Fruit fly (Drosophila melanogaster): ENCODE results near the gene CG32812.

The CG32812 gene

DNA sequence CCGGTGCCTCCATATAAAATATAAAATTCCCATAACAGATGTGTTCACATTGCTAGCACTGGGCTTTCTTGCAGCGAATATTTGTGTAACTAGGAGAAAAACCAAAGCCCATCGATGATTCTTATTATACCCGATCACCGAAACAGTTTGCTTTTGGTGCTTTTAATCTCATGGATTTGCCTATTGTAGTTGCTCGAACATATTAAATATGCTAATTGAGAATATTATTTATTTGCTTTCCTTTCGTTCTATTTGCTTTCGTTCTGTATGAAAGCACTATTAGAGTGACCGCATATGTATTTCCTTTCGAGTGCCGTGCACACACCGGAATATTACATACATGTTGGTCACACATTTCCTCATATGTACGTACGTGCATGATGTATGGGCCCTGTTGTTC is 16.4 kb upstream of the CG32812 start (continued):
- TF ChIP-seq CG4318 (GFP tag; optimal IDR thresholded peaks at IDR 0.05) (no peak), Gug (GFP tag; IDR thresholded peaks at IDR 0.05) (no peak), fd59A (GFP tag; optimal IDR thresholded peaks at IDR 0.05) (no peak), CG6792 (GFP tag; optimal IDR thresholded peaks at IDR 0.05) (no peak), Lpt (GFP tag; optimal IDR thresholded peaks at IDR 0.05) (no peak), Met (GFP tag; optimal IDR thresholded peaks at IDR 0.05) (peak; percentile 70), CG31627 (GFP tag; optimal IDR thresholded peaks at IDR 0.05) (peak; percentile 45), Eip93F (GFP tag; optimal IDR thresholded peaks at IDR 0.05) (no peak), Hr4 (GFP tag; optimal IDR thresholded peaks at IDR 0.05) (no peak), net (GFP tag; optimal IDR thresholded peaks at IDR 0.05) (no peak), CG8119 (GFP tag; IDR thresholded peaks at IDR 0.05) (no peak), OdsH (GFP tag; optimal IDR thresholded peaks at IDR 0.05) (no peak), Hr39 (GFP tag; optimal IDR thresholded peaks at IDR 0.05) (peak; percentile 29), CG11902 (GFP tag; optimal IDR thresholded peaks at IDR 0.05) (no peak), CG15336 (GFP tag; IDR thresholded peaks at IDR 0.05) (peak; percentile 41; the same call in 1 of the 2 replicates), CG8632 (GFP tag; optimal IDR thresholded peaks at IDR 0.05) (no peak), dsx (GFP tag; optimal IDR thresholded peaks at IDR 0.05; ENCODE audit: poor library complexity, severe bottlenecking) (no peak), Eip75B (GFP tag; optimal IDR thresholded peaks at IDR 0.05) (peak; percentile 11), spab (GFP tag; optimal IDR thresholded peaks at IDR 0.05) (no peak), topi (GFP tag; optimal IDR thresholded peaks at IDR 0.05) (peak; percentile 67), fkh (GFP tag; optimal IDR thresholded peaks at IDR 0.05) (peak; percentile 24), vri (GFP tag; optimal IDR thresholded peaks at IDR 0.05) (no peak), CG7368 (GFP tag; optimal IDR thresholded peaks at IDR 0.05) (no peak), lz (GFP tag; optimal IDR thresholded peaks at IDR 0.05) (peak; percentile 56), CG10669 (GFP tag; optimal IDR thresholded peaks at IDR 0.05) (peak; percentile 16), CG6163 (GFP tag; IDR thresholded peaks at IDR 0.05) (no peak), CG6808 (GFP tag; optimal IDR thresholded peaks at IDR 0.05) (no peak), Ets21C (GFP tag; optimal IDR thresholded peaks at IDR 0.05) (no peak), dac (GFP tag; optimal IDR thresholded peaks at IDR 0.05) (no peak), Ets96B (tag; optimal IDR thresholded peaks at IDR 0.05) (no peak), Blimp-1 (GFP tag; optimal IDR thresholded peaks at IDR 0.05) (peak; percentile 22), CG11762 (GFP tag; optimal IDR thresholded peaks at IDR 0.05; ENCODE audit: insufficient read depth) (no peak), Sox102F (GFP tag; optimal IDR thresholded peaks at IDR 0.05) (peak; percentile 50), Sox15 (GFP tag; optimal IDR thresholded peaks at IDR 0.05) (no peak)

DNA sequence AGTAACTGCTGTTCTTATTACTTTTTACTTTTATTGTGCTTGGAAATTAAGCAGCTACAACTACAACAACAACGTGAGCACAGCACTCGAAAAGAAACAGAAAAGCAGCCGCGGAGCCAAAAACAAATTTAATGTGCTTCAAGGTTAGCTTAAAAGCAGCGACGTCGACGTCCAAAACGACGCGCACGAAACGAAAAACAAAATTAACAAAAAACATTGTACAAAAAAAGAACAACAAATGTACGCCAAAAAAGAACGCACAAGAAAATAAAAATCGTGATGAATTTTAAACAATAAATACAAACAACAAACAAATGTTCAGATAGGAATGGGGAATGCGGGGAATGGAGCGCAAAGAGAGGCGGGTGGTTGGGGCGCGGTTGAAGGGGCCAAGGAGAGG is 16.0 kb upstream of the CG32812 start:
- TF ChIP-seq svp (GFP tag) = no peak
- no peak for TF ChIP-seq fd85E (GFP tag; optimal IDR thresholded peaks at IDR 0.05)
- peak; percentile 37; the same call in 1 of the 3 replicates for TF ChIP-seq eg (GFP tag; IDR thresholded peaks at IDR 0.05)
- TF ChIP-seq CG11762 (GFP tag; optimal IDR thresholded peaks at IDR 0.05; ENCODE audit: insufficient read depth) = no peak
- peak; percentile 14 for TF ChIP-seq vri (GFP tag; optimal IDR thresholded peaks at IDR 0.05)
- TF ChIP-seq CG11294 (GFP tag; IDR thresholded peaks at IDR 0.05) = no peak
- TF ChIP-seq CG11902 (GFP tag; optimal IDR thresholded peaks at IDR 0.05) = no peak
- TF ChIP-seq CG6163 (GFP tag; IDR thresholded peaks at IDR 0.05) = 0 out of 3 replicates have a peak, but pooled peaks have one; percentile 27

DNA sequence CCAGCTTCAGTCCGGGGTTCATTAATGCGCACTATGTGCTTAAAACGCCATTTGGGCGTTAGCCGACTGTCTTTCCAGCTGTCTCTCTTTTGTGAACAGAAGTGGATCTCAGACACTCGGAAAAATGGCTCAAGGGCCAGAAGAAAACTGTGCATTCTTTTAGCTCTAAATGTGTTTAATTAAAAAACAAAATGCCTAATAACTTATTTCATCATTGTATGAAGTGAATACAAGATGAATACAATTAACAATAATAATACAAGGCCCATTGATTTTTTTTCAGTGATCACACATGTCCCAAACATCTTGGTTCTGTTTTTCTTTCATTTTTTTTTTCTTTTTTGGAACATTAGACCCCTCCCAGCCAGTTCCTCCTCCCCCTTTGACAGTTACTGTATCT is 14.2 kb upstream of the CG32812 start:
- TF ChIP-seq Eip78C (GFP tag) (peak; percentile 11), CG15336 (GFP tag; IDR thresholded peaks at IDR 0.05) (no peak)

All from whole organism, prepupa.